Fruit fly (Drosophila melanogaster): ENCODE results near the gene Sirt7.

Gene Sirt7

dm6 chr3R:29027122-29027521 lies 28.6 kb upstream of the Sirt7 start, which contains the start of the genes eIF4E6 and CG1951 (continued):
- no peak for TF ChIP-seq CG32772 (GFP tag; IDR thresholded peaks at IDR 0.05)
- no peak for TF ChIP-seq CG3163 (GFP tag; optimal IDR thresholded peaks at IDR 0.05)
- TF ChIP-seq CG33213 (GFP tag; optimal IDR thresholded peaks at IDR 0.05) = peak; percentile 26
- no peak; the same call in 1 of the 2 replicates for TF ChIP-seq E2f2 (GFP tag; IDR thresholded peaks at IDR 0.05)
- TF ChIP-seq CG14860 (GFP tag; IDR thresholded peaks at IDR 0.05; ENCODE audit: partially characterized antibody) = peak; percentile 95
- no peak for TF ChIP-seq ewg (GFP tag; optimal IDR thresholded peaks at IDR 0.05)
- no peak for TF ChIP-seq kay (GFP tag; optimal IDR thresholded peaks at IDR 0.05)
- TF ChIP-seq CG10654 (GFP tag; optimal IDR thresholded peaks at IDR 0.05) = no peak
- peak; percentile 99 for TF ChIP-seq onecut (GFP tag; IDR thresholded peaks at IDR 0.05)
- no peak for TF ChIP-seq dan (GFP tag; IDR thresholded peaks at IDR 0.05)
- TF ChIP-seq kah (GFP tag; optimal IDR thresholded peaks at IDR 0.05) = peak; percentile 72
- peak; percentile 93 for TF ChIP-seq mld (GFP tag; IDR thresholded peaks at IDR 0.05; ENCODE audit: partially characterized antibody)
- peak; percentile 7 for TF ChIP-seq chn (GFP tag; optimal IDR thresholded peaks at IDR 0.05)
- peak; percentile 32 for TF ChIP-seq D (optimal IDR thresholded peaks at IDR 0.05)
- TF ChIP-seq D (GFP tag; optimal IDR thresholded peaks at IDR 0.05) = no peak
- peak; percentile 95 for TF ChIP-seq Doc3 (GFP tag; IDR thresholded peaks at IDR 0.05; ENCODE audit: partially characterized antibody)
- no peak for TF ChIP-seq lov (optimal IDR thresholded peaks at IDR 0.05)
- no peak for TF ChIP-seq lov (GFP tag; IDR thresholded peaks at IDR 0.05)
- no peak for TF ChIP-seq abd-A (tag; optimal IDR thresholded peaks at IDR 0.05)
- TF ChIP-seq Mrtf (GFP tag; IDR thresholded peaks at IDR 0.05) = no peak
- TF ChIP-seq CG10267 (tag; optimal IDR thresholded peaks at IDR 0.05) = peak; percentile 19
- TF ChIP-seq CG17361 (GFP tag; IDR thresholded peaks at IDR 0.05) = no peak
- no peak for TF ChIP-seq CG15514 (GFP tag; optimal IDR thresholded peaks at IDR 0.05)
- TF ChIP-seq CG13624 (GFP tag; optimal IDR thresholded peaks at IDR 0.05) = peak; percentile 0
- peak; percentile 98 for TF ChIP-seq bbx (GFP tag; IDR thresholded peaks at IDR 0.05; ENCODE audit: partially characterized antibody)
- peak; percentile 16 for TF ChIP-seq CG7987 (GFP tag; optimal IDR thresholded peaks at IDR 0.05)
- TF ChIP-seq Hand (GFP tag; optimal IDR thresholded peaks at IDR 0.05) = no peak
- no peak for TF ChIP-seq mirr (GFP tag; optimal IDR thresholded peaks at IDR 0.05)
- TF ChIP-seq Jarid2 (GFP tag; optimal IDR thresholded peaks at IDR 0.05) = no peak
- no peak for TF ChIP-seq CG34376 (GFP tag; optimal IDR thresholded peaks at IDR 0.05)
- TF ChIP-seq CG16813 (GFP tag; IDR thresholded peaks at IDR 0.05; ENCODE audit: partially characterized antibody) = peak; percentile 96
- no peak for TF ChIP-seq Dfd (GFP tag; optimal IDR thresholded peaks at IDR 0.05)
- TF ChIP-seq sna (GFP tag; IDR thresholded peaks at IDR 0.05; ENCODE audit: partially characterized antibody) = peak; percentile 96
- no peak for TF ChIP-seq pho (GFP tag; optimal IDR thresholded peaks at IDR 0.05)
- peak; percentile 90 for TF ChIP-seq MESR4 (GFP tag; optimal IDR thresholded peaks at IDR 0.05)
- no peak for TF ChIP-seq bigmax (GFP tag; optimal IDR thresholded peaks at IDR 0.05)
- TF ChIP-seq gro (GFP tag; optimal IDR thresholded peaks at IDR 0.05) = peak; percentile 50
- TF ChIP-seq nmo (GFP tag; optimal IDR thresholded peaks at IDR 0.05) = peak; percentile 9
- peak; percentile 71 for TF ChIP-seq phol (tag; optimal IDR thresholded peaks at IDR 0.05)
- TF ChIP-seq usp (GFP tag; optimal IDR thresholded peaks at IDR 0.05) = no peak
- no peak for TF ChIP-seq fd96Cb (tag; optimal IDR thresholded peaks at IDR 0.05)
- no peak for TF ChIP-seq ro (GFP tag; IDR thresholded peaks at IDR 0.05)
- TF ChIP-seq Sry-β (GFP tag; optimal IDR thresholded peaks at IDR 0.05) = no peak
- peak; percentile 90 for TF ChIP-seq CG4617 (GFP tag; optimal IDR thresholded peaks at IDR 0.05; ENCODE audit: borderline replicate concordance)
- no peak for TF ChIP-seq da (GFP tag; optimal IDR thresholded peaks at IDR 0.05)
- no peak for TF ChIP-seq Xbp1 (GFP tag; optimal IDR thresholded peaks at IDR 0.05)
- TF ChIP-seq Doc2 (GFP tag; IDR thresholded peaks at IDR 0.05) = no peak
- no peak for TF ChIP-seq CG3847 (GFP tag; IDR thresholded peaks at IDR 0.05)
- no peak for TF ChIP-seq Dek (tag; optimal IDR thresholded peaks at IDR 0.05)
- TF ChIP-seq Sin3A (optimal IDR thresholded peaks at IDR 0.05) = peak; percentile 31
- no peak for TF ChIP-seq Blimp-1 (GFP tag; optimal IDR thresholded peaks at IDR 0.05)
- no peak for TF ChIP-seq Tbp (GFP tag; optimal IDR thresholded peaks at IDR 0.05)

Measured in whole organism, embryonic.